Worm (Caenorhabditis elegans) whole organism, young adult: ENCODE measurements around the gene anmt-1.

Source experiments
- B0019.2 ChIP-seq: fragments of 200-800 bp; sonication (Bioruptor generic); conservative IDR thresholded peaks from 2 replicates; pipeline ENCODE4 v1.3.6; 2022; ENCODE audit warnings: missing genetic modification reagents, missing genetic modification characterization, missing compliant biosample characterization
- B0336.3 ChIP-seq: fragments of 200-800 bp; sonication (Bioruptor generic); IDR thresholded peaks from 2 replicates; pipeline ENCODE4 v1.3.6; 2022; ENCODE audit warnings: missing genetic modification characterization, missing compliant biosample characterization
- D2030.7 ChIP-seq: fragments of 200-800 bp; sonication (Bioruptor generic); IDR thresholded peaks from 2 replicates; pipeline ENCODE4 v1.3.6; 2022; ENCODE audit warnings: missing genetic modification reagents, missing genetic modification characterization, missing compliant biosample characterization
- K11D2.4 ChIP-seq: fragments of 200-800 bp; sonication (Bioruptor generic); IDR thresholded peaks from 2 replicates; pipeline ENCODE4 v1.3.6; 2022; ENCODE audit warnings: missing genetic modification reagents, missing genetic modification characterization, missing compliant biosample characterization
- K12H6.12 ChIP-seq: fragments of 200-800 bp; sonication (Bioruptor generic); optimal IDR thresholded peaks from 2 replicates; lab custom pipeline; 2018; ENCODE audit warnings: mild to moderate bottlenecking, missing genetic modification characterization, missing compliant biosample characterization
- T07F8.4 ChIP-seq: sonication (generic microtip); optimal IDR thresholded peaks from 2 replicates; lab custom pipeline; 2016; ENCODE audit warnings: mild to moderate bottlenecking, missing genetic modification characterization, moderate library complexity, missing compliant biosample characterization
- T26A5.8 ChIP-seq: sonication (generic microtip); optimal IDR thresholded peaks from 2 replicates; lab custom pipeline; 2016; ENCODE audit warnings: missing genetic modification characterization, missing compliant biosample characterization
- Y67H2A.10 ChIP-seq: fragments of 200-800 bp; sonication (Bioruptor generic); conservative IDR thresholded peaks from 2 replicates; pipeline ENCODE4 v1.3.6; 2022; ENCODE audit warnings: missing genetic modification reagents, missing genetic modification characterization, missing compliant biosample characterization
- Y79H2A.3 ChIP-seq: fragments of 200-800 bp; sonication (Bioruptor generic); conservative IDR thresholded peaks from 2 replicates; pipeline ENCODE4 v1.3.6; 2022; ENCODE audit warnings: missing genetic modification reagents, missing genetic modification characterization, missing compliant biosample characterization
- Y95B8A.8 ChIP-seq: fragments of 200-800 bp; sonication (Bioruptor generic); IDR thresholded peaks from 2 replicates; pipeline ENCODE4 v1.3.6; 2022; ENCODE audit warnings: missing genetic modification reagents, missing genetic modification characterization, missing compliant biosample characterization
- akir-1 ChIP-seq: fragments of 200-800 bp; sonication (Bioruptor generic); optimal IDR thresholded peaks from 2 replicates; lab custom pipeline; 2018; ENCODE audit warnings: mild to moderate bottlenecking, missing genetic modification characterization, moderate library complexity, missing compliant biosample characterization
- ama-1 ChIP-seq, 3 experiments: fragments of 150-350 bp in 1 of 3; sonication (generic microtip) in 2 of 3; optimal IDR thresholded peaks; 2 replicates each; lab custom pipeline; 2014 to 2018; ENCODE audit warnings: missing biosample characterization in 2 of 3, missing genetic modification characterization in 2 of 3, missing genetic modification reagents in 2 of 3
- aptf-3 ChIP-seq: fragments of 200-800 bp; sonication (Bioruptor generic); IDR thresholded peaks from 2 replicates; pipeline ENCODE4 v1.3.6; 2022; ENCODE audit warnings: missing genetic modification characterization, missing compliant biosample characterization
- attf-5 ChIP-seq: fragments of 200-800 bp; sonication (Bioruptor generic); optimal IDR thresholded peaks from 2 replicates; lab custom pipeline; 2018; ENCODE audit warnings: mild to moderate bottlenecking, missing genetic modification characterization, missing compliant biosample characterization
- bed-1 ChIP-seq: fragments of 200-800 bp; sonication (Bioruptor generic); IDR thresholded peaks from 2 replicates; pipeline ENCODE4 v1.3.6; 2022; ENCODE audit warnings: missing genetic modification reagents, missing genetic modification characterization, missing compliant biosample characterization
- bed-2 ChIP-seq: fragments of 200-800 bp; sonication (Bioruptor generic); IDR thresholded peaks from 2 replicates; pipeline ENCODE4 v1.3.6; 2022; ENCODE audit warnings: missing genetic modification reagents, missing genetic modification characterization, missing compliant biosample characterization
- ccch-3 ChIP-seq: fragments of 200-800 bp; sonication (Bioruptor generic); optimal IDR thresholded peaks from 2 replicates; lab custom pipeline; 2018; ENCODE audit warnings: mild to moderate bottlenecking, missing genetic modification characterization, missing compliant biosample characterization
- chd-7 ChIP-seq: sonication (generic microtip); optimal IDR thresholded peaks from 2 replicates; lab custom pipeline; 2016; ENCODE audit warnings: mild to moderate bottlenecking, missing genetic modification characterization, moderate library complexity, missing compliant biosample characterization
- die-1 ChIP-seq: sonication (generic microtip); optimal IDR thresholded peaks from 2 replicates; lab custom pipeline; 2016; ENCODE audit warnings: missing genotype, mild to moderate bottlenecking, missing genetic modification characterization, missing compliant biosample characterization
- egl-18 ChIP-seq: fragments of 200-800 bp; sonication (Bioruptor generic); IDR thresholded peaks from 2 replicates; pipeline ENCODE4 v1.3.6; 2022; ENCODE audit warnings: missing genetic modification reagents, missing genetic modification characterization, missing compliant biosample characterization
- egl-44 ChIP-seq: fragments of 200-800 bp; sonication (Bioruptor generic); IDR thresholded peaks from 2 replicates; pipeline ENCODE4 v1.3.6; 2022; ENCODE audit warnings: missing genetic modification reagents, missing genetic modification characterization, missing compliant biosample characterization
- hlh-26 ChIP-seq: fragments of 200-800 bp; sonication (Bioruptor generic); conservative IDR thresholded peaks from 2 replicates; pipeline ENCODE4 v1.3.6; 2022; ENCODE audit warnings: missing genetic modification reagents, missing genetic modification characterization, missing compliant biosample characterization
- lag-1 ChIP-seq: fragments of 200-800 bp; sonication (Bioruptor generic); IDR thresholded peaks from 2 replicates; pipeline ENCODE4 v1.3.6; 2022; ENCODE audit warnings: missing genetic modification reagents, missing genetic modification characterization, missing compliant biosample characterization
- let-526 ChIP-seq: fragments of 200-800 bp; sonication (Bioruptor generic); IDR thresholded peaks from 2 replicates; pipeline ENCODE4 v1.3.6; 2022; ENCODE audit warnings: missing genetic modification reagents, missing genetic modification characterization, missing compliant biosample characterization
- let-607 ChIP-seq, 2 experiments: fragments of 200-800 bp in 1 of 2; sonication (Bioruptor generic) in 1 of 2; sonication (generic microtip) in 1 of 2; optimal IDR thresholded peaks; 2 replicates each; lab custom pipeline; 2016 to 2018; ENCODE audit warnings: mild to moderate bottlenecking in 2 of 2, missing compliant biosample characterization in 2 of 2, missing genetic modification characterization in 2 of 2, moderate library complexity in 2 of 2, missing genotype in 1 of 2
- lin-26 ChIP-seq: fragments of 200-800 bp; sonication (Bioruptor generic); IDR thresholded peaks from 2 replicates; pipeline ENCODE4 v1.3.6; 2022; ENCODE audit warnings: missing genetic modification reagents, missing genetic modification characterization, missing compliant biosample characterization
- lsy-27 ChIP-seq: sonication (generic microtip); optimal IDR thresholded peaks from 2 replicates; lab custom pipeline; 2017; ENCODE audit warnings: missing genetic modification characterization, mild to moderate bottlenecking, missing compliant biosample characterization, antibody characterized with exemption, missing genotype, borderline replicate concordance; ENCODE audit not compliant: insufficient read depth
- madf-10 ChIP-seq: sonication (generic microtip); optimal IDR thresholded peaks from 2 replicates; lab custom pipeline; 2016; ENCODE audit warnings: mild to moderate bottlenecking, missing genetic modification characterization, missing compliant biosample characterization
- madf-8 ChIP-seq: fragments of 200-800 bp; sonication (Bioruptor generic); conservative IDR thresholded peaks from 2 replicates; pipeline ENCODE4 v1.3.6; 2022; ENCODE audit warnings: missing genetic modification reagents, missing genetic modification characterization, missing compliant biosample characterization
- mel-28 ChIP-seq: sonication (generic microtip); optimal IDR thresholded peaks from 2 replicates; lab custom pipeline; 2016; ENCODE audit warnings: borderline replicate concordance, mild to moderate bottlenecking, missing genetic modification characterization, missing compliant biosample characterization
- mxl-1 ChIP-seq: sonication (generic microtip); optimal IDR thresholded peaks from 2 replicates; lab custom pipeline; 2016; ENCODE audit warnings: missing genetic modification characterization, missing compliant biosample characterization
- nfya-2 ChIP-seq: fragments of 200-800 bp; sonication (Bioruptor generic); IDR thresholded peaks from 2 replicates; pipeline ENCODE4 v1.3.6; 2022; ENCODE audit warnings: missing genetic modification reagents, missing genetic modification characterization, missing compliant biosample characterization
- nfyb-1 ChIP-seq: fragments of 200-800 bp; sonication (Bioruptor generic); IDR thresholded peaks from 2 replicates; pipeline ENCODE4 v1.3.6; 2022; ENCODE audit warnings: missing genetic modification reagents, missing genetic modification characterization, missing compliant biosample characterization
- nhr-27 ChIP-seq: fragments of 200-800 bp; sonication (Bioruptor generic); optimal IDR thresholded peaks from 2 replicates; lab custom pipeline; 2018; ENCODE audit warnings: mild to moderate bottlenecking, missing genetic modification characterization, moderate library complexity, missing compliant biosample characterization
- nhr-90 ChIP-seq: sonication (generic microtip); optimal IDR thresholded peaks from 2 replicates; lab custom pipeline; 2016; ENCODE audit warnings: missing genotype, mild to moderate bottlenecking, missing genetic modification characterization, missing compliant biosample characterization
- pbrm-1 ChIP-seq: fragments of 200-800 bp; sonication (Bioruptor generic); IDR thresholded peaks from 2 replicates; pipeline ENCODE4 v1.3.6; 2022; ENCODE audit warnings: missing genetic modification reagents, missing genetic modification characterization, missing compliant biosample characterization
- pha-4 ChIP-seq: fragments of 150-350 bp; sonication (generic microtip); optimal IDR thresholded peaks from 2 replicates; lab custom pipeline; 2014; ENCODE audit warnings: missing biosample characterization, missing genetic modification reagents, missing genetic modification characterization
- repo-1 ChIP-seq: sonication (generic microtip); optimal IDR thresholded peaks from 2 replicates; lab custom pipeline; 2017; ENCODE audit warnings: mild to moderate bottlenecking, missing genetic modification characterization, missing compliant biosample characterization
- rpc-1 ChIP-seq, 2 experiments: fragments of 150-350 bp in 1 of 2; sonication (generic microtip) in 1 of 2; optimal IDR thresholded peaks; 2 replicates each; lab custom pipeline; 2014 to 2018; ENCODE audit warnings: missing biosample characterization in 1 of 2, missing genetic modification characterization in 1 of 2, missing genetic modification reagents in 1 of 2, missing genotype in 1 of 2
- snpc-1.3 ChIP-seq: sonication (generic microtip); optimal IDR thresholded peaks from 2 replicates; lab custom pipeline; 2017; ENCODE audit warnings: missing genetic modification characterization, mild to moderate bottlenecking, missing compliant biosample characterization, antibody characterized with exemption, moderate library complexity, missing genotype, missing genetic modification reagents; ENCODE audit not compliant: insufficient read depth
- snpc-4 ChIP-seq, 5 experiments: fragments of 150-350 bp in 1 of 5; sonication (generic microtip) in 4 of 5; optimal IDR thresholded peaks; 2 replicates each; lab custom pipeline; 2014 to 2018; ENCODE audit warnings: missing genetic modification characterization in 5 of 5, missing biosample characterization in 3 of 5, antibody characterized with exemption in 2 of 5, mild to moderate bottlenecking in 2 of 5, missing compliant biosample characterization in 2 of 5, missing genotype in 2 of 5, moderate library complexity in 2 of 5, missing genetic modification reagents in 1 of 5
- tbp1 ChIP-seq: fragments of 200-800 bp; sonication (Bioruptor generic); optimal IDR thresholded peaks from 2 replicates; lab custom pipeline; 2018; ENCODE audit warnings: mild to moderate bottlenecking, missing genetic modification characterization, missing compliant biosample characterization
- unc-130 ChIP-seq: sonication (generic microtip); optimal IDR thresholded peaks from 2 replicates; lab custom pipeline; 2016; ENCODE audit warnings: missing genetic modification reagents, missing genetic modification characterization, missing compliant biosample characterization
- zfh-2 ChIP-seq: fragments of 200-800 bp; sonication (Bioruptor generic); conservative IDR thresholded peaks from 2 replicates; pipeline ENCODE4 v1.3.6; 2022; ENCODE audit warnings: missing genetic modification reagents, missing genetic modification characterization, missing compliant biosample characterization
- ztf-18 ChIP-seq: sonication (generic microtip); optimal IDR thresholded peaks from 2 replicates; lab custom pipeline; 2016; ENCODE audit warnings: missing genotype, mild to moderate bottlenecking, missing genetic modification characterization, missing compliant biosample characterization
- ztf-26 ChIP-seq: sonication (generic microtip); optimal IDR thresholded peaks from 2 replicates; lab custom pipeline; 2017; ENCODE audit warnings: missing genetic modification characterization, missing compliant biosample characterization

anmt-1 gene

ce11 chrIII:8646021-8646420 lies 38.6 kb upstream of the anmt-1 start (continued):
- TF ChIP-seq D2030.7 (GFP tag; lab: Robert Waterston, UW) (peak; percentile 41; the same call in 1 of the 2 replicates), nhr-27 (tag; lab: Kevin White, UChicago) (no peak), rpc-1 (optimal IDR thresholded peaks at IDR 0.05; lab: Kevin White, UChicago) (peak; percentile 78), rpc-1 (tag; optimal IDR thresholded peaks at IDR 0.05; lab: Kevin White, UChicago) (peak; percentile 88), Y79H2A.3 (GFP tag; lab: Robert Waterston, UW) (no peak), zfh-2 (GFP tag; lab: Robert Waterston, UW) (no peak), Y67H2A.10 (no peak), egl-44 (no peak), mel-28 (no peak), pha-4 (tag; lab: Kevin White, UChicago) (no peak), attf-5 (GFP tag; lab: Kevin White, UChicago) (no peak), snpc-4 (GFP tag; optimal IDR thresholded peaks at IDR 0.05; lab: Kevin White, UChicago) (peak; percentile 61), snpc-4 (tag; optimal IDR thresholded peaks at IDR 0.05; lab: Kevin White, UChicago) (peak in 2 of 4 experiments; percentile 22 to 54), snpc-1.3 (peak; percentile 39), lag-1 (no peak), bed-2 (GFP tag; lab: Robert Waterston, UW) (no peak), nfya-2 (GFP tag; lab: Robert Waterston, UW) (no peak), die-1 (peak; percentile 80), repo-1 (tag; lab: Kevin White, UChicago) (no peak), let-607 (tag; optimal IDR thresholded peaks at IDR 0.05; lab: Kevin White, UChicago) (peak in 1 of 2 experiments; percentile 12), akir-1 (GFP tag; lab: Kevin White, UChicago) (no peak), madf-8 (GFP tag; lab: Robert Waterston, UW) (no peak), tbp1 (peak; percentile 98), pbrm-1 (GFP tag; lab: Robert Waterston, UW) (peak; percentile 46; the same call in 1 of the 2 replicates), egl-18 (no peak), B0336.3 (no peak), lsy-27 (tag; lab: Kevin White, UChicago) (no peak), bed-1 (GFP tag; lab: Robert Waterston, UW) (no peak), aptf-3 (GFP tag; lab: Robert Waterston, UW) (no peak), ztf-18 (peak; percentile 67), lin-26 (peak; percentile 80), Y95B8A.8 (no peak), B0019.2 (GFP tag; lab: Robert Waterston, UW) (no peak), nfyb-1 (no peak), ztf-26 (no peak), nhr-90 (tag; lab: Kevin White, UChicago) (peak; percentile 79), unc-130 (no peak), chd-7 (tag; lab: Kevin White, UChicago) (no peak), mxl-1 (tag; lab: Kevin White, UChicago) (no peak), T07F8.4 (tag; lab: Kevin White, UChicago) (peak; percentile 25)

ce11 chrIII:8648589-8648988 lies 36.0 kb upstream of the anmt-1 start, which contains the start of gene F22B7.3:
TSS of gene F22B7.3 (plus strand) at chrIII:8648889.
- TF ChIP-seq madf-10 (no peak), ccch-3 (no peak), T26A5.8 (tag; lab: Kevin White, UChicago) (no peak), B0019.2 (GFP tag; lab: Robert Waterston, UW) (no peak), pbrm-1 (GFP tag; lab: Robert Waterston, UW) (no peak), K12H6.12 (tag; lab: Kevin White, UChicago) (no peak), ama-1 (optimal IDR thresholded peaks at IDR 0.05; lab: Kevin White, UChicago) (no peak), ama-1 (GFP tag; optimal IDR thresholded peaks at IDR 0.05; lab: Kevin White, UChicago) (no peak), zfh-2 (GFP tag; lab: Robert Waterston, UW) (no peak), B0336.3 (no peak), K11D2.4 (GFP tag; lab: Robert Waterston, UW) (no peak), hlh-26 (no peak), mxl-1 (tag; lab: Kevin White, UChicago) (no peak), let-526 (GFP tag; lab: Robert Waterston, UW) (no peak), Y67H2A.10 (no peak)
